Worm (Caenorhabditis elegans) whole organism, L2 larva: Measurements from ENCODE around the gene cyn-1.

Source experiments
- C34F6.9 ChIP-seq: fragments of 150-350 bp; optimal IDR thresholded peaks from 2 replicates; lab custom pipeline; 2014; ENCODE audit warnings: missing biosample characterization, missing genetic modification characterization
- F13H6.1 ChIP-seq: sonication (generic microtip); optimal IDR thresholded peaks from 2 replicates; lab custom pipeline; 2016; ENCODE audit warnings: missing genetic modification characterization, missing compliant biosample characterization
- Y55F3AM.14 ChIP-seq: fragments of 200-800 bp; sonication (Bioruptor generic); optimal IDR thresholded peaks from 2 replicates; lab custom pipeline; 2018; ENCODE audit warnings: mild to moderate bottlenecking, missing genetic modification characterization, missing compliant biosample characterization
- ZK546.5 ChIP-seq: sonication (generic microtip); optimal IDR thresholded peaks from 2 replicates; lab custom pipeline; 2017; ENCODE audit warnings: missing biosample characterization, missing genetic modification characterization
- alr-1 ChIP-seq: fragments of 150-350 bp; optimal IDR thresholded peaks from 2 replicates; lab custom pipeline; 2014; ENCODE audit warnings: missing biosample characterization, missing genetic modification characterization
- aly-2 ChIP-seq: fragments of 150-350 bp; optimal IDR thresholded peaks from 2 replicates; lab custom pipeline; 2014; ENCODE audit warnings: missing biosample characterization, missing genetic modification characterization
- ama-1 ChIP-seq: fragments of 150-350 bp; optimal IDR thresholded peaks from 2 replicates; lab custom pipeline; 2018; ENCODE audit warnings: inconsistent platforms
- blmp-1 ChIP-seq: sonication (generic microtip); optimal IDR thresholded peaks from 2 replicates; lab custom pipeline; 2017; ENCODE audit warnings: missing genetic modification characterization, mild to moderate bottlenecking, missing compliant biosample characterization, antibody characterized with exemption, moderate library complexity; ENCODE audit not compliant: insufficient read depth
- ceh-16 ChIP-seq: fragments of 150-350 bp; optimal IDR thresholded peaks from 2 replicates; lab custom pipeline; 2014; ENCODE audit warnings: missing biosample characterization, missing genetic modification characterization
- ceh-82 ChIP-seq: fragments of 150-350 bp; optimal IDR thresholded peaks from 2 replicates; lab custom pipeline; 2014; ENCODE audit warnings: missing biosample characterization, missing genetic modification characterization
- crh-2 ChIP-seq: sonication (generic microtip); optimal IDR thresholded peaks from 2 replicates; lab custom pipeline; 2017; ENCODE audit warnings: missing biosample characterization, missing genetic modification characterization
- dmd-4 ChIP-seq: sonication (generic microtip); optimal IDR thresholded peaks from 2 replicates; lab custom pipeline; 2017; ENCODE audit warnings: missing biosample characterization, missing genetic modification characterization
- egl-27 ChIP-seq: sonication (generic microtip); optimal IDR thresholded peaks from 3 replicates; lab custom pipeline; 2017; ENCODE audit warnings: missing biosample characterization, missing genetic modification reagents, missing genetic modification characterization
- elt-1 ChIP-seq: fragments of 150-350 bp; optimal IDR thresholded peaks from 2 replicates; lab custom pipeline; 2014; ENCODE audit warnings: missing biosample characterization, missing genetic modification characterization
- elt-3 ChIP-seq: sonication (generic microtip); optimal IDR thresholded peaks from 2 replicates; lab custom pipeline; 2017; ENCODE audit warnings: missing biosample characterization, missing genetic modification characterization
- fos-1 ChIP-seq: fragments of 150-350 bp; optimal IDR thresholded peaks from 2 replicates; lab custom pipeline; 2014; ENCODE audit warnings: missing biosample characterization, missing genetic modification characterization
- gmeb-1 ChIP-seq: fragments of 150-350 bp; optimal IDR thresholded peaks from 2 replicates; lab custom pipeline; 2014; ENCODE audit warnings: missing biosample characterization, missing genetic modification characterization
- lin-11 ChIP-seq: fragments of 150-350 bp; sonication (generic microtip); optimal IDR thresholded peaks from 2 replicates; lab custom pipeline; 2014; ENCODE audit warnings: missing biosample characterization, missing genetic modification characterization, inconsistent platforms, mixed read lengths
- lin-13 ChIP-seq: fragments of 150-350 bp; optimal IDR thresholded peaks from 2 replicates; lab custom pipeline; 2014; ENCODE audit warnings: missing biosample characterization, missing genetic modification reagents, missing genetic modification characterization
- lin-39 ChIP-seq: fragments of 150-350 bp; optimal IDR thresholded peaks from 2 replicates; lab custom pipeline; 2014; ENCODE audit warnings: missing biosample characterization, missing genetic modification reagents, missing genetic modification characterization
- lsy-2 ChIP-seq, 2 experiments: fragments of 150-350 bp in 1 of 2; sonication (generic microtip) in 1 of 2; optimal IDR thresholded peaks; 2 replicates each; lab custom pipeline; 2014 to 2017; ENCODE audit warnings: missing biosample characterization in 2 of 2, missing genetic modification characterization in 2 of 2
- mab-5 ChIP-seq: fragments of 150-350 bp; optimal IDR thresholded peaks from 2 replicates; lab custom pipeline; 2014; ENCODE audit warnings: missing biosample characterization, missing genetic modification characterization
- mdl-1 ChIP-seq, 2 experiments: fragments of 150-350 bp in 1 of 2; sonication (generic microtip) in 1 of 2; optimal IDR thresholded peaks; 2 replicates each; lab custom pipeline; 2017; ENCODE audit warnings: missing biosample characterization in 2 of 2, missing genetic modification characterization in 2 of 2
- nhr-10 ChIP-seq: sonication (generic microtip); optimal IDR thresholded peaks from 2 replicates; lab custom pipeline; 2017; ENCODE audit warnings: missing biosample characterization, missing genetic modification characterization
- nhr-11 ChIP-seq: fragments of 150-350 bp; optimal IDR thresholded peaks from 2 replicates; lab custom pipeline; 2014; ENCODE audit warnings: missing biosample characterization, missing genetic modification characterization
- nhr-12 ChIP-seq: fragments of 150-350 bp; optimal IDR thresholded peaks from 2 replicates; lab custom pipeline; 2014; ENCODE audit warnings: missing biosample characterization, missing genetic modification characterization
- nhr-129 ChIP-seq: fragments of 150-350 bp; optimal IDR thresholded peaks from 2 replicates; lab custom pipeline; 2014; ENCODE audit warnings: missing biosample characterization, missing genetic modification characterization
- nhr-21 ChIP-seq: fragments of 150-350 bp; optimal IDR thresholded peaks from 2 replicates; lab custom pipeline; 2014; ENCODE audit warnings: missing biosample characterization, missing genetic modification characterization
- nhr-23 ChIP-seq: fragments of 150-350 bp; optimal IDR thresholded peaks from 2 replicates; lab custom pipeline; 2014; ENCODE audit warnings: missing biosample characterization, missing genetic modification reagents, missing genetic modification characterization
- nhr-237 ChIP-seq: fragments of 150-350 bp; optimal IDR thresholded peaks from 2 replicates; lab custom pipeline; 2014; ENCODE audit warnings: missing biosample characterization, missing genetic modification characterization
- nhr-25 ChIP-seq: fragments of 150-350 bp; sonication (generic microtip); optimal IDR thresholded peaks from 3 replicates; lab custom pipeline; 2014; ENCODE audit warnings: missing biosample characterization, missing genetic modification characterization
- nhr-6 ChIP-seq: fragments of 150-350 bp; optimal IDR thresholded peaks from 2 replicates; lab custom pipeline; 2014; ENCODE audit warnings: missing biosample characterization, missing genetic modification characterization
- nhr-77 ChIP-seq: fragments of 150-350 bp; optimal IDR thresholded peaks from 2 replicates; lab custom pipeline; 2014; ENCODE audit warnings: missing biosample characterization, missing genetic modification characterization
- peb-1 ChIP-seq: fragments of 150-350 bp; optimal IDR thresholded peaks from 2 replicates; lab custom pipeline; 2014; ENCODE audit warnings: missing biosample characterization, missing genetic modification characterization
- sem-4 ChIP-seq: fragments of 150-350 bp; optimal IDR thresholded peaks from 2 replicates; lab custom pipeline; 2014; ENCODE audit warnings: missing biosample characterization, missing genetic modification reagents, missing genetic modification characterization
- skn-1 ChIP-seq: sonication (generic microtip); optimal IDR thresholded peaks from 2 replicates; lab custom pipeline; 2017; ENCODE audit warnings: missing biosample characterization, missing genetic modification characterization
- sma-3 ChIP-seq: sonication (generic microtip); optimal IDR thresholded peaks from 2 replicates; lab custom pipeline; 2016; ENCODE audit warnings: missing genetic modification reagents, missing genetic modification characterization, missing compliant biosample characterization
- sma-9 ChIP-seq, 2 experiments: fragments of 150-350 bp in 1 of 2; sonication (generic microtip) in 1 of 2; optimal IDR thresholded peaks; 2 replicates each; lab custom pipeline; 2014 to 2016; ENCODE audit warnings: missing genetic modification characterization in 2 of 2, mild to moderate bottlenecking in 1 of 2, missing biosample characterization in 1 of 2, missing compliant biosample characterization in 1 of 2, missing genetic modification reagents in 1 of 2, moderate library complexity in 1 of 2
- snpc-4 ChIP-seq: fragments of 150-350 bp; optimal IDR thresholded peaks from 2 replicates; lab custom pipeline; 2014; ENCODE audit warnings: missing biosample characterization, missing genetic modification characterization
- unc-39 ChIP-seq: fragments of 150-350 bp; optimal IDR thresholded peaks from 2 replicates; lab custom pipeline; 2014; ENCODE audit warnings: missing biosample characterization, missing genetic modification characterization
- unc-55 ChIP-seq: fragments of 150-350 bp; sonication (generic microtip); optimal IDR thresholded peaks from 3 replicates; lab custom pipeline; 2014; ENCODE audit warnings: missing biosample characterization, missing genetic modification reagents, missing genetic modification characterization
- unc-62 ChIP-seq: fragments of 150-350 bp; optimal IDR thresholded peaks from 2 replicates; lab custom pipeline; 2014; ENCODE audit warnings: missing biosample characterization, missing genetic modification reagents, missing genetic modification characterization
- zag-1 ChIP-seq: fragments of 150-350 bp; optimal IDR thresholded peaks from 2 replicates; lab custom pipeline; 2014; ENCODE audit warnings: missing biosample characterization, missing genetic modification characterization
- ztf-1 ChIP-seq: fragments of 200-800 bp; sonication (Bioruptor generic); conservative IDR thresholded peaks from 2 replicates; pipeline ENCODE4 v1.3.6; 2022; ENCODE audit warnings: missing genetic modification characterization, missing compliant biosample characterization
- ztf-11 ChIP-seq: sonication (generic microtip); optimal IDR thresholded peaks from 2 replicates; lab custom pipeline; 2017; ENCODE audit warnings: missing biosample characterization, missing genetic modification characterization
- ztf-4 ChIP-seq: fragments of 150-350 bp; optimal IDR thresholded peaks from 2 replicates; lab custom pipeline; 2014; ENCODE audit warnings: missing biosample characterization, missing genetic modification characterization

Gene cyn-1

DNA sequence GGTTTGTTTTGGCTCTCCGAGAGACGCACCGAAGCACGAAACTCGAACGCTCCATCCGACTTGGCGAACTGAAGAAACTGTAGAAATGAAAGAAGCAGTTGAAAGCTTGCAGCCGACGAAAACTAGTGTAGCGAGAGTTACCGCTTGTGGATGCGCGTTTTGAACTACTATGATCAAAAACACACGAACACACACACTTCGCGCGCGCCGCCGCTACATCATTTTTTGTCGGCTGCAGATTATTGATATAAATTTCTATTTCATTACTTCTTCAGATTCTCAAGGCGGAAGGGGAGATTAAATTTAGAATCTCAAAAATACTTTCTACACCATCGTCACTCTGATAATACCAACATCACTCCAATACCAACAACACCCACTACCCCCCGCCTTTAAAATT, 6.1 kb downstream of the cyn-1 start:
- TF ChIP-seq ceh-82 (tag; lab: Kevin White, UChicago) (no peak), unc-62 (GFP tag; lab: Kevin White, UChicago) (no peak), skn-1 (no peak), nhr-11 (tag; lab: Kevin White, UChicago) (no peak), ztf-11 (tag; lab: Kevin White, UChicago) (no peak), alr-1 (tag; lab: Kevin White, UChicago) (no peak), nhr-21 (tag; lab: Kevin White, UChicago) (no peak), ZK546.5 (tag; lab: Kevin White, UChicago) (no peak), nhr-237 (tag; lab: Kevin White, UChicago) (no peak), ztf-1 (no peak), C34F6.9 (tag; lab: Kevin White, UChicago) (no peak), lin-11 (no peak), zag-1 (tag; lab: Kevin White, UChicago) (no peak), nhr-129 (no peak), nhr-25 (tag; lab: Kevin White, UChicago) (no peak), elt-3 (no peak)

- TF ChIP-seq elt-3 = no peak
- TF ChIP-seq fos-1 = peak; percentile 12
- TF ChIP-seq elt-1 (tag; lab: Kevin White, UChicago) = no peak
- peak; percentile 64 for TF ChIP-seq blmp-1
- peak; percentile 6 for TF ChIP-seq sem-4 (tag; lab: Kevin White, UChicago)
- TF ChIP-seq lsy-2 (tag; optimal IDR thresholded peaks at IDR 0.05; lab: Kevin White, UChicago) = peak in 1 of 2 experiments; percentile 74
These were observed 8.8 kb downstream of the cyn-1 start for ce11 chrV:14364586-14365248.

- TF ChIP-seq nhr-12 (tag; lab: Kevin White, UChicago) (no peak), nhr-23 (tag; lab: Kevin White, UChicago) (no peak), sem-4 (tag; lab: Kevin White, UChicago) (peak; percentile 69), nhr-11 (tag; lab: Kevin White, UChicago) (no peak), nhr-10 (tag; lab: Kevin White, UChicago) (no peak), lin-11 (peak; percentile 33), nhr-25 (tag; lab: Kevin White, UChicago) (no peak), egl-27 (peak; percentile 55), mdl-1 (tag; optimal IDR thresholded peaks at IDR 0.05; lab: Kevin White, UChicago) (peak; percentile 39 to 59), unc-62 (GFP tag; lab: Kevin White, UChicago) (peak; percentile 72), elt-1 (tag; lab: Kevin White, UChicago) (no peak), ama-1 (lab: Kevin White, UChicago) (no peak), C34F6.9 (tag; lab: Kevin White, UChicago) (peak; percentile 52), unc-55 (GFP tag; lab: Kevin White, UChicago) (peak; percentile 88), F13H6.1 (peak; percentile 86), sma-3 (peak; percentile 46), nhr-6 (tag; lab: Kevin White, UChicago) (no peak), ztf-4 (no peak), dmd-4 (tag; lab: Kevin White, UChicago) (no peak), skn-1 (no peak), nhr-237 (tag; lab: Kevin White, UChicago) (no peak), unc-39 (tag; lab: Kevin White, UChicago) (no peak), blmp-1 (peak; percentile 46), peb-1 (tag; lab: Kevin White, UChicago) (peak; percentile 69), sma-9 (GFP tag; optimal IDR thresholded peaks at IDR 0.05; lab: Kevin White, UChicago) (peak; percentile 89), sma-9 (tag; optimal IDR thresholded peaks at IDR 0.05; lab: Kevin White, UChicago) (no peak), fos-1 (peak; percentile 76), mab-5 (tag; lab: Kevin White, UChicago) (no peak), aly-2 (tag; lab: Kevin White, UChicago) (no peak), snpc-4 (tag; lab: Kevin White, UChicago) (peak; percentile 8), Y55F3AM.14 (peak; percentile 87), lsy-2 (tag; optimal IDR thresholded peaks at IDR 0.05; lab: Kevin White, UChicago) (peak in 1 of 2 experiments; percentile 78), ztf-11 (tag; lab: Kevin White, UChicago) (no peak), nhr-77 (tag; lab: Kevin White, UChicago) (peak; percentile 58), zag-1 (tag; lab: Kevin White, UChicago) (peak; percentile 82), gmeb-1 (tag; lab: Kevin White, UChicago) (no peak), nhr-21 (tag; lab: Kevin White, UChicago) (peak; percentile 85), ceh-16 (no peak), ZK546.5 (tag; lab: Kevin White, UChicago) (no peak), ztf-1 (no peak), elt-3 (no peak), ceh-82 (tag; lab: Kevin White, UChicago) (peak; percentile 34), lin-39 (tag; lab: Kevin White, UChicago) (no peak), alr-1 (tag; lab: Kevin White, UChicago) (no peak), lin-13 (GFP tag; lab: Kevin White, UChicago) (peak; percentile 57), crh-2 (tag; lab: Kevin White, UChicago) (peak; percentile 44)
These were observed 10.6 kb downstream of the cyn-1 start for ce11 chrV:14366487-14366962.
